Fruit fly (Drosophila melanogaster) whole organism, embryonic: Measurements from ENCODE around the gene scpr-B.

ENCODE experiments used
- Adf1 ChIP-seq: fragments of 200-800 bp; sonication (Bioruptor generic); IDR thresholded peaks from 2 replicates; pipeline ENCODE4 v1.3.6; 2022; ENCODE audit warnings: missing biosample characterization, missing genetic modification characterization
- CG10147 ChIP-seq: fragments of 200-800 bp; sonication (Bioruptor generic); optimal IDR thresholded peaks from 2 replicates; lab custom pipeline; 2019; ENCODE audit warnings: missing biosample characterization, mild to moderate bottlenecking, missing genetic modification characterization, moderate library complexity
- CG10209 ChIP-seq: fragments of 200-800 bp; sonication (Bioruptor generic); optimal IDR thresholded peaks from 3 replicates; lab custom pipeline; 2017; ENCODE audit warnings: missing biosample characterization, mild to moderate bottlenecking, missing genetic modification characterization, missing genetic modification reagents
- CG1024 ChIP-seq: fragments of 200-800 bp; sonication (Bioruptor generic); IDR thresholded peaks from 2 replicates; pipeline ENCODE4 v1.3.6; 2022; ENCODE audit warnings: missing biosample characterization, missing genetic modification characterization
- CG10462 ChIP-seq: fragments of 200-800 bp; sonication (Bioruptor generic); optimal IDR thresholded peaks from 2 replicates; lab custom pipeline; 2016; ENCODE audit warnings: missing biosample characterization, missing genetic modification characterization
- CG11247 ChIP-seq: fragments of 200-800 bp; sonication (Bioruptor generic); IDR thresholded peaks from 2 replicates; pipeline ENCODE4 v1.3.6; 2022; ENCODE audit warnings: missing biosample characterization, missing genetic modification characterization
- CG1233 ChIP-seq: fragments of 200-800 bp; sonication (Bioruptor generic); optimal IDR thresholded peaks from 4 replicates; lab custom pipeline; 2018; ENCODE audit warnings: missing biosample characterization, mild to moderate bottlenecking, missing genetic modification characterization
- CG13123 ChIP-seq: fragments of 200-800 bp; sonication (Bioruptor generic); optimal IDR thresholded peaks from 2 replicates; lab custom pipeline; 2016; ENCODE audit warnings: missing biosample characterization, missing genetic modification characterization
- CG13287 ChIP-seq: fragments of 200-800 bp; sonication (Bioruptor generic); IDR thresholded peaks from 2 replicates; pipeline ENCODE4 v1.3.6; 2022; ENCODE audit warnings: missing biosample characterization, missing genetic modification characterization; ENCODE audit not compliant: partially characterized antibody
- CG14050 ChIP-seq: fragments of 200-800 bp; sonication (Bioruptor generic); IDR thresholded peaks from 3 replicates; pipeline ENCODE4 v1.3.6; 2022; ENCODE audit warnings: missing biosample characterization, missing genetic modification characterization
- CG15011 ChIP-seq: fragments of 200-800 bp; sonication (Bioruptor generic); optimal IDR thresholded peaks from 3 replicates; lab custom pipeline; 2018; ENCODE audit warnings: missing biosample characterization, mild to moderate bottlenecking, missing genetic modification characterization
- CG1603 ChIP-seq: fragments of 200-800 bp; sonication (Bioruptor generic); optimal IDR thresholded peaks from 2 replicates; lab custom pipeline; 2019; ENCODE audit warnings: missing biosample characterization, mild to moderate bottlenecking, missing genetic modification characterization, moderate library complexity
- CG16813 ChIP-seq: fragments of 200-800 bp; sonication (Bioruptor generic); IDR thresholded peaks from 3 replicates; pipeline ENCODE4 v1.3.6; 2022; ENCODE audit warnings: missing biosample characterization, missing genetic modification characterization; ENCODE audit not compliant: partially characterized antibody
- CG18599 ChIP-seq: fragments of 200-800 bp; sonication (Bioruptor generic); optimal IDR thresholded peaks from 3 replicates; lab custom pipeline; 2017; ENCODE audit warnings: missing biosample characterization, missing genetic modification characterization, mild to moderate bottlenecking, moderate library complexity, missing genetic modification reagents
- CG2712 ChIP-seq: fragments of 200-800 bp; optimal IDR thresholded peaks from 3 replicates; lab custom pipeline; 2019; ENCODE audit warnings: missing biosample characterization, mild to moderate bottlenecking, missing genetic modification characterization, moderate library complexity
- CG3163 ChIP-seq: fragments of 200-800 bp; sonication (Bioruptor generic); optimal IDR thresholded peaks from 3 replicates; lab custom pipeline; 2016; ENCODE audit warnings: missing biosample characterization, missing genetic modification characterization
- CG3281 ChIP-seq: fragments of 200-800 bp; sonication (Bioruptor generic); optimal IDR thresholded peaks from 3 replicates; lab custom pipeline; 2017; ENCODE audit warnings: missing biosample characterization, mild to moderate bottlenecking, missing genetic modification characterization
- CG4424 ChIP-seq: fragments of 200-800 bp; sonication (Bioruptor generic); optimal IDR thresholded peaks from 3 replicates; lab custom pipeline; 2016; ENCODE audit warnings: missing biosample characterization, missing genetic modification characterization
- CG4820 ChIP-seq: fragments of 200-800 bp; sonication (Bioruptor generic); optimal IDR thresholded peaks from 3 replicates; lab custom pipeline; 2016; ENCODE audit warnings: missing biosample characterization, missing genetic modification characterization
- CG6791 ChIP-seq: fragments of 200-800 bp; sonication (Bioruptor generic); IDR thresholded peaks from 3 replicates; pipeline ENCODE4 v1.3.6; 2022; ENCODE audit warnings: missing biosample characterization, missing genetic modification characterization; ENCODE audit not compliant: partially characterized antibody
- CG7556 ChIP-seq: fragments of 200-800 bp; sonication (Bioruptor generic); optimal IDR thresholded peaks from 2 replicates; lab custom pipeline; 2017; ENCODE audit warnings: missing biosample characterization, mild to moderate bottlenecking, missing genetic modification characterization
- CG7963 ChIP-seq: fragments of 200-800 bp; sonication (Bioruptor generic); IDR thresholded peaks from 3 replicates; pipeline ENCODE4 v1.3.6; 2022; ENCODE audit warnings: missing biosample characterization, missing genetic modification characterization; ENCODE audit not compliant: partially characterized antibody
- Chrac-16 ChIP-seq: fragments of 200-800 bp; sonication (Bioruptor generic); optimal IDR thresholded peaks from 3 replicates; lab custom pipeline; 2016; ENCODE audit warnings: missing biosample characterization, missing genetic modification characterization
- D ChIP-seq, 2 experiments: fragments of 200-800 bp in 1 of 2; fragments of >200 bp in 1 of 2; sonication (Bioruptor generic) in 1 of 2; optimal IDR thresholded peaks; 2 replicates in 1 of 2; 3 replicates in 1 of 2; lab custom pipeline; 2017; ENCODE audit warnings: mild to moderate bottlenecking in 1 of 2, missing biosample characterization in 1 of 2, missing genetic modification characterization in 1 of 2, missing genetic modification reagents in 1 of 2
- Dfd ChIP-seq, 2 experiments: fragments of >200 bp; optimal IDR thresholded peaks; 2 replicates each; lab custom pipeline; 2017; ENCODE audit warnings: missing biosample characterization in 2 of 2, missing genetic modification characterization in 2 of 2
- Fer3 ChIP-seq: fragments of 200-800 bp; sonication (Bioruptor generic); optimal IDR thresholded peaks from 2 replicates; lab custom pipeline; 2018; ENCODE audit warnings: missing biosample characterization, mild to moderate bottlenecking, missing genetic modification characterization, moderate library complexity
- Max ChIP-seq: fragments of 200-800 bp; sonication (Bioruptor generic); optimal IDR thresholded peaks from 2 replicates; lab custom pipeline; 2016; ENCODE audit warnings: missing biosample characterization, mild to moderate bottlenecking, missing genetic modification characterization
- NFAT ChIP-seq: fragments of 200-800 bp; sonication (Bioruptor generic); IDR thresholded peaks from 2 replicates; pipeline ENCODE4 v1.3.6; 2022; ENCODE audit warnings: missing biosample characterization, missing genetic modification characterization
- Nf-YA ChIP-seq: fragments of 200-800 bp; sonication (Bioruptor generic); IDR thresholded peaks from 2 replicates; pipeline ENCODE4 v1.3.6; 2022; ENCODE audit warnings: missing biosample characterization, missing genetic modification characterization
- Nf-YB ChIP-seq: fragments of 200-800 bp; sonication (Bioruptor generic); optimal IDR thresholded peaks from 3 replicates; lab custom pipeline; 2019; ENCODE audit warnings: missing biosample characterization, mild to moderate bottlenecking, missing genetic modification characterization, moderate library complexity
- NfI ChIP-seq: fragments of 200-800 bp; sonication (Bioruptor generic); optimal IDR thresholded peaks from 3 replicates; lab custom pipeline; 2018; ENCODE audit warnings: missing biosample characterization, mild to moderate bottlenecking, missing genetic modification characterization, moderate library complexity
- Scr ChIP-seq: fragments of 200-800 bp; sonication (Bioruptor generic); IDR thresholded peaks from 2 replicates; pipeline ENCODE4 v1.3.6; 2022; ENCODE audit warnings: missing biosample characterization, missing genetic modification characterization; ENCODE audit not compliant: partially characterized antibody
- Sin3A ChIP-seq: fragments of >200 bp; optimal IDR thresholded peaks from 2 replicates; lab custom pipeline; 2018
- bab2 ChIP-seq: fragments of 200-800 bp; sonication (Bioruptor generic); optimal IDR thresholded peaks from 2 replicates; lab custom pipeline; 2016; ENCODE audit warnings: missing biosample characterization, missing genetic modification characterization
- bigmax ChIP-seq: fragments of 200-800 bp; sonication (Bioruptor generic); optimal IDR thresholded peaks from 2 replicates; lab custom pipeline; 2018; ENCODE audit warnings: missing biosample characterization, mild to moderate bottlenecking, missing genetic modification characterization
- ci ChIP-seq: fragments of 200-800 bp; sonication (Bioruptor generic); IDR thresholded peaks from 3 replicates; pipeline ENCODE4 v1.3.6; 2022; ENCODE audit warnings: missing biosample characterization, missing genetic modification characterization
- dan ChIP-seq: fragments of 200-800 bp; sonication (Bioruptor generic); IDR thresholded peaks from 2 replicates; pipeline ENCODE4 v1.3.6; 2022; ENCODE audit warnings: missing biosample characterization, missing genetic modification characterization
- danr ChIP-seq: fragments of 200-800 bp; sonication (Bioruptor generic); IDR thresholded peaks from 2 replicates; pipeline ENCODE4 v1.3.6; 2022; ENCODE audit warnings: missing biosample characterization, missing genetic modification characterization
- emc ChIP-seq: fragments of 200-800 bp; sonication (Bioruptor generic); optimal IDR thresholded peaks from 2 replicates; lab custom pipeline; 2016; ENCODE audit warnings: missing biosample characterization, missing genetic modification characterization
- eve ChIP-seq, 2 experiments: fragments of >200 bp; optimal IDR thresholded peaks; 2 replicates each; lab custom pipeline; 2017; ENCODE audit warnings: missing biosample characterization in 2 of 2, missing genetic modification characterization in 2 of 2
- fd102C ChIP-seq: fragments of 200-800 bp; sonication (Bioruptor generic); optimal IDR thresholded peaks from 2 replicates; lab custom pipeline; 2018; ENCODE audit warnings: missing biosample characterization, mild to moderate bottlenecking, missing genetic modification characterization, moderate library complexity
- fd64A ChIP-seq: fragments of 200-800 bp; sonication (Bioruptor generic); optimal IDR thresholded peaks from 3 replicates; lab custom pipeline; 2018; ENCODE audit warnings: missing biosample characterization, mild to moderate bottlenecking, missing genetic modification characterization
- kah ChIP-seq: fragments of 200-800 bp; sonication (Bioruptor generic); optimal IDR thresholded peaks from 2 replicates; lab custom pipeline; 2018; ENCODE audit warnings: missing biosample characterization, mild to moderate bottlenecking, missing genetic modification characterization
- org-1 ChIP-seq: fragments of 200-800 bp; sonication (Bioruptor generic); optimal IDR thresholded peaks from 2 replicates; lab custom pipeline; 2017; ENCODE audit warnings: missing biosample characterization, missing genetic modification characterization
- pzg ChIP-seq: fragments of 200-800 bp; sonication (Bioruptor generic); optimal IDR thresholded peaks from 3 replicates; lab custom pipeline; 2018; ENCODE audit warnings: missing biosample characterization, mild to moderate bottlenecking, missing genetic modification characterization, moderate library complexity
- sima ChIP-seq: fragments of 200-800 bp; sonication (Bioruptor generic); optimal IDR thresholded peaks from 2 replicates; lab custom pipeline; 2016; ENCODE audit warnings: missing biosample characterization, missing genetic modification characterization
- slp2 ChIP-seq: fragments of 200-800 bp; sonication (Bioruptor generic); optimal IDR thresholded peaks from 2 replicates; lab custom pipeline; 2016; ENCODE audit warnings: missing biosample characterization, missing genetic modification characterization
- tgo ChIP-seq: fragments of 200-800 bp; sonication (Bioruptor generic); IDR thresholded peaks from 3 replicates; pipeline ENCODE4 v1.3.6; 2022; ENCODE audit warnings: missing biosample characterization, missing genetic modification characterization
- tup ChIP-seq: fragments of 200-800 bp; sonication (Bioruptor generic); optimal IDR thresholded peaks from 2 replicates; lab custom pipeline; 2016; ENCODE audit warnings: missing biosample characterization, mild to moderate bottlenecking, missing genetic modification characterization, moderate library complexity
- vfl ChIP-seq: fragments of 200-800 bp; sonication (Bioruptor generic); optimal IDR thresholded peaks from 2 replicates; lab custom pipeline; 2016; ENCODE audit warnings: missing biosample characterization, missing genetic modification characterization

scpr-B gene

dm6 chr3R:11200885-11201421 is 39.8 kb downstream of the scpr-B start (continued):
- no peak for TF ChIP-seq pzg (GFP tag; lab: Kevin White, UChicago)
- peak; percentile 28 for TF ChIP-seq CG4820
- TF ChIP-seq CG13287 (GFP tag; lab: Robert Waterston, UW), result no peak
- TF ChIP-seq CG3281 (GFP tag; lab: Kevin White, UChicago), result peak; percentile 63
- TF ChIP-seq CG7963, result no peak
- TF ChIP-seq Scr (GFP tag; lab: Robert Waterston, UW), result no peak
- TF ChIP-seq bigmax (GFP tag; lab: Kevin White, UChicago), result no peak
- TF ChIP-seq Nf-YB (GFP tag; lab: Kevin White, UChicago), result no peak
- no peak for TF ChIP-seq dan (GFP tag; lab: Robert Waterston, UW)
- TF ChIP-seq bab2 (GFP tag; lab: Kevin White, UChicago), result no peak
- TF ChIP-seq Nf-YA (GFP tag; lab: Robert Waterston, UW), result no peak
- no peak for TF ChIP-seq CG16813 (GFP tag; lab: Robert Waterston, UW)
- peak; percentile 82 for TF ChIP-seq CG18599 (GFP tag; lab: Kevin White, UChicago)
- TF ChIP-seq CG4424 (GFP tag; lab: Kevin White, UChicago), result peak; percentile 36
- TF ChIP-seq D (optimal IDR thresholded peaks at IDR 0.05; lab: Kevin White, UChicago), result no peak
- TF ChIP-seq D (GFP tag; optimal IDR thresholded peaks at IDR 0.05; lab: Kevin White, UChicago), result no peak
- TF ChIP-seq CG11247 (GFP tag; lab: Robert Waterston, UW), result peak; percentile 57
- TF ChIP-seq CG13123 (GFP tag; lab: Kevin White, UChicago), result no peak
- no peak for TF ChIP-seq sima (GFP tag; lab: Kevin White, UChicago)
- no peak for TF ChIP-seq emc (GFP tag; lab: Kevin White, UChicago)
- TF ChIP-seq CG2712 (tag; lab: Kevin White, UChicago), result peak; percentile 51
- TF ChIP-seq Chrac-16, result peak; percentile 51
- TF ChIP-seq Adf1 (GFP tag; lab: Robert Waterston, UW), result peak; percentile 34; the same call in 1 of the 2 replicates
- no peak for TF ChIP-seq CG6791 (GFP tag; lab: Robert Waterston, UW)
- no peak for TF ChIP-seq org-1 (GFP tag; lab: Kevin White, UChicago)
- TF ChIP-seq CG10147 (GFP tag; lab: Kevin White, UChicago), result peak; percentile 31
- TF ChIP-seq tgo, result peak; percentile 61; the same call in 2 of the 3 replicates
- TF ChIP-seq CG10462 (GFP tag; lab: Kevin White, UChicago), result no peak
- no peak for TF ChIP-seq vfl (GFP tag; lab: Kevin White, UChicago)
- peak; percentile 63 for TF ChIP-seq Fer3 (tag; lab: Kevin White, UChicago)
- no peak for TF ChIP-seq fd64A (GFP tag; lab: Kevin White, UChicago)
- no peak for TF ChIP-seq kah (GFP tag; lab: Kevin White, UChicago)
- TF ChIP-seq Sin3A (lab: Kevin White, UChicago), result no peak
- TF ChIP-seq CG1024 (GFP tag; lab: Robert Waterston, UW), result no peak
- peak; percentile 32 for TF ChIP-seq CG1603 (tag; lab: Kevin White, UChicago)
- TF ChIP-seq CG14050 (GFP tag; lab: Robert Waterston, UW), result peak; percentile 29; the same call in 2 of the 3 replicates
- peak; percentile 7 for TF ChIP-seq CG15011 (GFP tag; lab: Kevin White, UChicago)
- TF ChIP-seq tup, result no peak
- TF ChIP-seq NfI (GFP tag; lab: Kevin White, UChicago), result peak; percentile 60
- peak; percentile 58 for TF ChIP-seq CG1233 (GFP tag; lab: Kevin White, UChicago)
- peak; percentile 51 for TF ChIP-seq CG7556 (GFP tag; lab: Kevin White, UChicago)
- TF ChIP-seq CG3163 (GFP tag; lab: Kevin White, UChicago), result no peak
- TF ChIP-seq danr (GFP tag; lab: Robert Waterston, UW), result no peak
- TF ChIP-seq slp2 (GFP tag; lab: Kevin White, UChicago), result no peak
- no peak for TF ChIP-seq fd102C
- no peak for TF ChIP-seq eve (GFP tag; optimal IDR thresholded peaks at IDR 0.05; lab: Kevin White, UChicago)
- TF ChIP-seq ci (GFP tag; lab: Robert Waterston, UW), result no peak
- no peak for TF ChIP-seq NFAT (GFP tag; lab: Robert Waterston, UW)
- no peak for TF ChIP-seq Dfd (GFP tag; optimal IDR thresholded peaks at IDR 0.05; lab: Kevin White, UChicago)
- peak; percentile 55 for TF ChIP-seq CG10209 (GFP tag; lab: Kevin White, UChicago)
- TF ChIP-seq Max (GFP tag; lab: Kevin White, UChicago), result peak; percentile 56
